Worm (Caenorhabditis elegans) whole organism, dauer: ENCODE results near the gene ZK666.1.
"Not testable (repeated sequence)": the region's sequence is repeated elsewhere in the genome, so short reads cannot be mapped to it uniquely, and the experiment has no call there.

Experiments
- unc-62 ChIP-seq: sonication (generic microtip); optimal IDR thresholded peaks from 2 replicates; lab custom pipeline; 2017; ENCODE audit warnings: missing biosample characterization, missing genetic modification reagents, missing genetic modification characterization

Gene ZK666.1

ce11 chrII:10471247-10471646, at the start of gene ZK666.1:
Gene ZK666.1 (minus strand): TSS chrII:10471347.
- TF ChIP-seq unc-62 (GFP tag; lab: Kevin White, UChicago), result no peak

- TF ChIP-seq unc-62 (GFP tag; lab: Kevin White, UChicago), result no peak
Measured at ce11 chrII:10519863-10520262, 48.7 kb upstream of the ZK666.1 start.

ce11 chrII:10519017-10519416, 47.9 kb upstream of the ZK666.1 start, which contains the start of gene F59B10.4:
Gene F59B10.4 (minus strand): TSS chrII:10519117.
- TF ChIP-seq unc-62 (GFP tag; lab: Kevin White, UChicago), result no peak

- TF ChIP-seq unc-62 (GFP tag; lab: Kevin White, UChicago), result no peak
Measured at ce11 chrII:10516375-10516774, 45.2 kb upstream of the ZK666.1 start.

- no peak for TF ChIP-seq unc-62 (GFP tag; lab: Kevin White, UChicago)
Measured at ce11 chrII:10515422-10515821, 44.3 kb upstream of the ZK666.1 start.

- TF ChIP-seq unc-62 (GFP tag; lab: Kevin White, UChicago), result no peak
Measured at ce11 chrII:10513377-10513776, 42.2 kb upstream of the ZK666.1 start.

- TF ChIP-seq unc-62 (GFP tag; lab: Kevin White, UChicago), result no peak
Measured at ce11 chrII:10510242-10510641, 39.1 kb upstream of the ZK666.1 start, which contains the start of gene F59B10.3. Gene F59B10.3 (plus strand): TSS chrII:10510542.

ce11 chrII:10509746-10510145, 38.6 kb upstream of the ZK666.1 start, which contains the start of gene F59B10.2:
Gene F59B10.2 (minus strand): TSS chrII:10509846.
- TF ChIP-seq unc-62 (GFP tag; lab: Kevin White, UChicago), result no peak

ce11 chrII:10507906-10508305, 36.8 kb upstream of the ZK666.1 start:
- no peak for TF ChIP-seq unc-62 (GFP tag; lab: Kevin White, UChicago)

- no peak for TF ChIP-seq unc-62 (GFP tag; lab: Kevin White, UChicago)
Measured at ce11 chrII:10505949-10506348, 34.8 kb upstream of the ZK666.1 start.

ce11 chrII:10504729-10505128, 33.6 kb upstream of the ZK666.1 start:
- TF ChIP-seq unc-62 (GFP tag; lab: Kevin White, UChicago), result no peak

ce11 chrII:10502491-10503063, 31.4 kb upstream of the ZK666.1 start, which contains the start of gene myrf-1:
Gene myrf-1 (minus strand): TSS chrII:10502541.
- TF ChIP-seq unc-62 (GFP tag; lab: Kevin White, UChicago), result no peak

ce11 chrII:10501578-10501977, 30.4 kb upstream of the ZK666.1 start:
- no peak for TF ChIP-seq unc-62 (GFP tag; lab: Kevin White, UChicago)

- no peak for TF ChIP-seq unc-62 (GFP tag; lab: Kevin White, UChicago)
Measured at ce11 chrII:10500674-10501073, 29.5 kb upstream of the ZK666.1 start.

ce11 chrII:10495912-10496311, 24.8 kb upstream of the ZK666.1 start, which contains the start of gene ZK666.12:
Gene ZK666.12 (plus strand): TSS chrII:10496212.
- TF ChIP-seq unc-62 (GFP tag; lab: Kevin White, UChicago), result no peak

- no peak for TF ChIP-seq unc-62 (GFP tag; lab: Kevin White, UChicago)
Measured at ce11 chrII:10494467-10494866, 23.3 kb upstream of the ZK666.1 start, which contains the start of gene ZK666.14. Gene ZK666.14 (plus strand): TSS chrII:10494767.

ce11 chrII:10493034-10493433, 21.9 kb upstream of the ZK666.1 start, which contains the start of gene ZK666.8:
Gene ZK666.8 (minus strand): TSS chrII:10493134.
- TF ChIP-seq unc-62 (GFP tag; lab: Kevin White, UChicago), result not testable (repeated sequence)
